Fruit fly (Drosophila melanogaster) whole organism, embryonic: Measurements from ENCODE around the gene ATPsynB.
A peak's percentile ranks its signal among the peaks of the same experiment; 100 is the strongest.

Source experiments
- Abd-B ChIP-seq: fragments of 200-800 bp; sonication (Bioruptor generic); optimal IDR thresholded peaks from 2 replicates; lab custom pipeline; 2018; ENCODE audit warnings: missing biosample characterization, mild to moderate bottlenecking, missing genetic modification characterization, moderate library complexity
- Bdp1 ChIP-seq: fragments of 200-800 bp; sonication (Bioruptor generic); optimal IDR thresholded peaks from 3 replicates; lab custom pipeline; 2016; ENCODE audit warnings: missing biosample characterization, missing genetic modification characterization
- Bteb2 ChIP-seq: fragments of 200-800 bp; sonication (Bioruptor generic); optimal IDR thresholded peaks from 2 replicates; lab custom pipeline; 2016; ENCODE audit warnings: missing biosample characterization, missing genetic modification characterization
- CG10959 ChIP-seq: fragments of 200-800 bp; sonication (Bioruptor generic); IDR thresholded peaks from 2 replicates; pipeline ENCODE4 v1.3.6; 2022; ENCODE audit warnings: missing biosample characterization, missing genetic modification characterization
- CG13296 ChIP-seq: fragments of 200-800 bp; sonication (Bioruptor generic); optimal IDR thresholded peaks from 3 replicates; lab custom pipeline; 2018; ENCODE audit warnings: missing biosample characterization, mild to moderate bottlenecking, missing genetic modification characterization
- CG18599 ChIP-seq: fragments of 200-800 bp; sonication (Bioruptor generic); optimal IDR thresholded peaks from 3 replicates; lab custom pipeline; 2017; ENCODE audit warnings: missing biosample characterization, missing genetic modification characterization, mild to moderate bottlenecking, moderate library complexity, missing genetic modification reagents
- CG2202 ChIP-seq: fragments of 200-800 bp; sonication (Bioruptor generic); optimal IDR thresholded peaks from 2 replicates; lab custom pipeline; 2018; ENCODE audit warnings: missing biosample characterization, mild to moderate bottlenecking, missing genetic modification characterization
- CG2875 ChIP-seq: fragments of 200-800 bp; sonication (Bioruptor generic); optimal IDR thresholded peaks from 2 replicates; lab custom pipeline; 2017; ENCODE audit warnings: missing biosample characterization, mild to moderate bottlenecking, missing genetic modification characterization, missing genetic modification reagents
- CG32532 ChIP-seq: fragments of 200-800 bp; sonication (Bioruptor generic); IDR thresholded peaks from 2 replicates; pipeline ENCODE4 v1.3.6; 2022; ENCODE audit warnings: missing biosample characterization, missing genetic modification characterization
- CG4328 ChIP-seq: fragments of 200-800 bp; sonication (Bioruptor generic); optimal IDR thresholded peaks from 3 replicates; lab custom pipeline; 2017; ENCODE audit warnings: missing biosample characterization, missing genetic modification reagents, missing genetic modification characterization
- CG6689 ChIP-seq: fragments of 200-800 bp; sonication (Bioruptor generic); IDR thresholded peaks from 2 replicates; pipeline ENCODE4 v1.3.6; 2022; ENCODE audit warnings: missing biosample characterization, missing genetic modification characterization
- CG6765 ChIP-seq: fragments of 200-800 bp; sonication (Bioruptor generic); optimal IDR thresholded peaks from 3 replicates; lab custom pipeline; 2017; ENCODE audit warnings: missing biosample characterization, mild to moderate bottlenecking, missing genetic modification characterization
- CG6813 ChIP-seq: fragments of 200-800 bp; sonication (Bioruptor generic); optimal IDR thresholded peaks from 2 replicates; lab custom pipeline; 2017; ENCODE audit warnings: missing biosample characterization, missing genetic modification characterization, mild to moderate bottlenecking, moderate library complexity, missing genetic modification reagents
- CG9727 ChIP-seq: fragments of 200-800 bp; sonication (Bioruptor generic); optimal IDR thresholded peaks from 3 replicates; lab custom pipeline; 2017; ENCODE audit warnings: missing biosample characterization, mild to moderate bottlenecking, missing genetic modification characterization
- CrebB ChIP-seq: fragments of 200-800 bp; sonication (Bioruptor generic); optimal IDR thresholded peaks from 3 replicates; lab custom pipeline; 2018; ENCODE audit warnings: missing biosample characterization, mild to moderate bottlenecking, missing genetic modification characterization
- Dbx ChIP-seq: fragments of 200-800 bp; sonication (Bioruptor generic); IDR thresholded peaks from 3 replicates; pipeline ENCODE4 v1.3.6; 2022; ENCODE audit warnings: missing biosample characterization, missing genetic modification characterization
- Dfd ChIP-seq, 2 experiments: fragments of >200 bp; optimal IDR thresholded peaks; 2 replicates each; lab custom pipeline; 2017; ENCODE audit warnings: missing biosample characterization in 2 of 2, missing genetic modification characterization in 2 of 2
- Dip2 ChIP-seq: fragments of 200-800 bp; sonication (Bioruptor generic); IDR thresholded peaks from 2 replicates; pipeline ENCODE4 v1.3.6; 2022; ENCODE audit warnings: missing biosample characterization, missing genetic modification characterization
- Dip3 ChIP-seq: fragments of 200-800 bp; sonication (Bioruptor generic); optimal IDR thresholded peaks from 3 replicates; lab custom pipeline; 2016; ENCODE audit warnings: missing biosample characterization, missing genetic modification characterization
- Hand ChIP-seq: fragments of 200-800 bp; sonication (Bioruptor generic); optimal IDR thresholded peaks from 2 replicates; lab custom pipeline; 2017; ENCODE audit warnings: mild to moderate bottlenecking, missing biosample characterization, missing genetic modification reagents, missing genetic modification characterization
- HmgD ChIP-seq: fragments of 200-800 bp; sonication (Bioruptor generic); optimal IDR thresholded peaks from 3 replicates; lab custom pipeline; 2016; ENCODE audit warnings: missing biosample characterization, missing genetic modification characterization
- Hr3 ChIP-seq: fragments of 200-800 bp; sonication (Bioruptor generic); optimal IDR thresholded peaks from 3 replicates; lab custom pipeline; 2016; ENCODE audit warnings: missing biosample characterization, missing genetic modification characterization
- Lhr ChIP-seq: fragments of 200-800 bp; sonication (Bioruptor generic); optimal IDR thresholded peaks from 3 replicates; lab custom pipeline; 2017; ENCODE audit warnings: mild to moderate bottlenecking, missing biosample characterization, missing genetic modification reagents, missing genetic modification characterization
- Max ChIP-seq: fragments of 200-800 bp; sonication (Bioruptor generic); optimal IDR thresholded peaks from 2 replicates; lab custom pipeline; 2016; ENCODE audit warnings: missing biosample characterization, mild to moderate bottlenecking, missing genetic modification characterization
- Med ChIP-seq: fragments of 200-800 bp; sonication (Bioruptor generic); peaks from one replicate; lab custom pipeline; 2016; ENCODE audit warnings: missing biosample characterization, missing genetic modification characterization, mild to moderate bottlenecking, inconsistent platforms, moderate library complexity
- Mes4 ChIP-seq: fragments of 200-800 bp; sonication (Bioruptor generic); optimal IDR thresholded peaks from 2 replicates; lab custom pipeline; 2016; ENCODE audit warnings: missing biosample characterization, missing genetic modification characterization
- Stat92E ChIP-seq, 3 experiments: fragments of >200 bp in 2 of 3; fragments of 200-800 bp in 1 of 3; sonication (Bioruptor generic) in 1 of 3; optimal IDR thresholded peaks; 2 replicates each; lab custom pipeline; 2017 to 2019; ENCODE audit warnings: missing biosample characterization in 3 of 3, missing genetic modification characterization in 3 of 3, mild to moderate bottlenecking in 1 of 3, moderate library complexity in 1 of 3
- Trl ChIP-seq, 3 experiments: fragments of >200 bp in 2 of 3; fragments of 200-800 bp in 1 of 3; sonication (Bioruptor generic) in 1 of 3; optimal IDR thresholded peaks; 2 replicates in 1 of 3; 3 replicates in 2 of 3; lab custom pipeline; 2016 to 2017; ENCODE audit warnings: missing biosample characterization in 1 of 3, missing genetic modification characterization in 1 of 3
- Xbp1 ChIP-seq: fragments of 200-800 bp; sonication (Bioruptor generic); optimal IDR thresholded peaks from 3 replicates; lab custom pipeline; 2016; ENCODE audit warnings: missing biosample characterization, mild to moderate bottlenecking, missing genetic modification characterization
- chif ChIP-seq, 2 experiments: fragments of 200-800 bp; sonication (Bioruptor generic); optimal IDR thresholded peaks; 3 replicates each; lab custom pipeline; 2016; ENCODE audit warnings: missing biosample characterization in 2 of 2, missing genetic modification characterization in 2 of 2
- crp ChIP-seq, 2 experiments: fragments of 200-800 bp; sonication (Bioruptor generic); optimal IDR thresholded peaks; 2 replicates in 1 of 2; 3 replicates in 1 of 2; lab custom pipeline; 2017; ENCODE audit warnings: missing biosample characterization in 2 of 2, missing genetic modification characterization in 2 of 2, mild to moderate bottlenecking in 1 of 2, moderate library complexity in 1 of 2
- cwo ChIP-seq: fragments of 200-800 bp; sonication (Bioruptor generic); optimal IDR thresholded peaks from 3 replicates; lab custom pipeline; 2017; ENCODE audit warnings: missing biosample characterization, missing genetic modification characterization, mild to moderate bottlenecking, moderate library complexity, missing genetic modification reagents
- dati ChIP-seq: fragments of 200-800 bp; sonication (Bioruptor generic); IDR thresholded peaks from 2 replicates; pipeline ENCODE4 v1.3.6; 2022; ENCODE audit warnings: missing biosample characterization, missing genetic modification characterization
- dysf ChIP-seq: fragments of 200-800 bp; sonication (Bioruptor generic); IDR thresholded peaks from 3 replicates; pipeline ENCODE4 v1.3.6; 2022; ENCODE audit warnings: missing biosample characterization, missing genetic modification characterization
- en ChIP-seq: fragments of 200-800 bp; sonication (Bioruptor generic); optimal IDR thresholded peaks from 2 replicates; lab custom pipeline; 2016; ENCODE audit warnings: missing biosample characterization, missing genetic modification characterization
- fd96Cb ChIP-seq: fragments of 200-800 bp; sonication (Bioruptor generic); optimal IDR thresholded peaks from 2 replicates; lab custom pipeline; 2018; ENCODE audit warnings: missing biosample characterization, mild to moderate bottlenecking, missing genetic modification characterization, moderate library complexity
- gsb-n ChIP-seq: fragments of 200-800 bp; sonication (Bioruptor generic); optimal IDR thresholded peaks from 3 replicates; lab custom pipeline; 2018; ENCODE audit warnings: missing biosample characterization, mild to moderate bottlenecking, missing genetic modification characterization
- gt ChIP-seq: fragments of 200-800 bp; sonication (Bioruptor generic); IDR thresholded peaks from 2 replicates; pipeline ENCODE4 v1.3.6; 2022; ENCODE audit warnings: missing biosample characterization, missing genetic modification characterization
- hbn ChIP-seq: fragments of 200-800 bp; sonication (Bioruptor generic); IDR thresholded peaks from 2 replicates; pipeline ENCODE4 v1.3.6; 2022; ENCODE audit warnings: missing biosample characterization, missing genetic modification characterization; ENCODE audit not compliant: partially characterized antibody
- kay ChIP-seq: fragments of 200-800 bp; sonication (Bioruptor generic); optimal IDR thresholded peaks from 2 replicates; lab custom pipeline; 2016; ENCODE audit warnings: missing biosample characterization, missing genetic modification characterization
- ken ChIP-seq: fragments of 200-800 bp; sonication (Bioruptor generic); IDR thresholded peaks from 3 replicates; pipeline ENCODE4 v1.3.6; 2022; ENCODE audit warnings: missing biosample characterization, missing genetic modification characterization
- luna ChIP-seq: fragments of 200-800 bp; sonication (Bioruptor generic); optimal IDR thresholded peaks from 2 replicates; lab custom pipeline; 2016; ENCODE audit warnings: missing biosample characterization, missing genetic modification characterization
- nau ChIP-seq: fragments of 200-800 bp; sonication (Bioruptor generic); optimal IDR thresholded peaks from 3 replicates; lab custom pipeline; 2017; ENCODE audit warnings: missing biosample characterization, mild to moderate bottlenecking, missing genetic modification characterization, missing genetic modification reagents
- nerfin-2 ChIP-seq: fragments of 200-800 bp; sonication (Bioruptor generic); IDR thresholded peaks from 2 replicates; pipeline ENCODE4 v1.3.6; 2022; ENCODE audit warnings: missing biosample characterization, missing genetic modification characterization; ENCODE audit not compliant: partially characterized antibody
- nom ChIP-seq: fragments of 200-800 bp; sonication (Bioruptor generic); optimal IDR thresholded peaks from 2 replicates; lab custom pipeline; 2017; ENCODE audit warnings: missing biosample characterization, missing genetic modification characterization, mild to moderate bottlenecking, moderate library complexity, missing genetic modification reagents
- pzg ChIP-seq: fragments of 200-800 bp; sonication (Bioruptor generic); optimal IDR thresholded peaks from 3 replicates; lab custom pipeline; 2018; ENCODE audit warnings: missing biosample characterization, mild to moderate bottlenecking, missing genetic modification characterization, moderate library complexity
- row ChIP-seq: fragments of 200-800 bp; sonication (Bioruptor generic); IDR thresholded peaks from 3 replicates; pipeline ENCODE4 v1.3.6; 2022; ENCODE audit warnings: missing biosample characterization, missing genetic modification characterization
- salm ChIP-seq: fragments of 200-800 bp; sonication (Bioruptor generic); optimal IDR thresholded peaks from 2 replicates; lab custom pipeline; 2018; ENCODE audit warnings: missing biosample characterization, mild to moderate bottlenecking, missing genetic modification characterization
- sens ChIP-seq: fragments of 200-800 bp; sonication (Bioruptor generic); peaks from one replicate; lab custom pipeline; 2016; ENCODE audit warnings: missing biosample characterization, missing genetic modification characterization
- sima ChIP-seq: fragments of 200-800 bp; sonication (Bioruptor generic); optimal IDR thresholded peaks from 2 replicates; lab custom pipeline; 2016; ENCODE audit warnings: missing biosample characterization, missing genetic modification characterization
- tio ChIP-seq: fragments of 200-800 bp; sonication (Bioruptor generic); optimal IDR thresholded peaks from 2 replicates; lab custom pipeline; 2017; ENCODE audit warnings: missing biosample characterization, missing genetic modification characterization, inconsistent platforms

Gene ATPsynB

dm6 chr3L:9739629-9740028 is 9.8 kb downstream of the ATPsynB start (continued):
- TF ChIP-seq sima (GFP tag; lab: Kevin White, UChicago): no peak
- TF ChIP-seq pzg (GFP tag; lab: Kevin White, UChicago): no peak
- TF ChIP-seq CG6689 (GFP tag; lab: Robert Waterston, UW): peak; percentile 60
- no peak for TF ChIP-seq Stat92E (GFP tag; optimal IDR thresholded peaks at IDR 0.05; lab: Kevin White, UChicago)
- TF ChIP-seq nerfin-2 (GFP tag; lab: Robert Waterston, UW): no peak
- TF ChIP-seq Lhr (GFP tag; lab: Kevin White, UChicago): no peak
- TF ChIP-seq HmgD (GFP tag; lab: Kevin White, UChicago): no peak
- no peak for TF ChIP-seq CG10959
- no peak for TF ChIP-seq Mes4
- no peak for TF ChIP-seq Bdp1 (GFP tag; lab: Kevin White, UChicago)
- no peak for TF ChIP-seq Hand
- TF ChIP-seq Med: no peak
- no peak for TF ChIP-seq Abd-B (GFP tag; lab: Kevin White, UChicago)
- TF ChIP-seq sens: peak; percentile 71
- peak; percentile 42 for TF ChIP-seq CG18599 (GFP tag; lab: Kevin White, UChicago)
- TF ChIP-seq salm (tag; lab: Kevin White, UChicago): no peak
- TF ChIP-seq CG9727 (GFP tag; lab: Kevin White, UChicago): no peak
- TF ChIP-seq Dbx: peak; percentile 34; the same call in 1 of the 3 replicates
- no peak for TF ChIP-seq fd96Cb (tag; lab: Kevin White, UChicago)
- TF ChIP-seq CG2202 (tag; lab: Kevin White, UChicago): no peak
- TF ChIP-seq kay (GFP tag; lab: Kevin White, UChicago): no peak
- TF ChIP-seq Xbp1 (GFP tag; lab: Kevin White, UChicago): no peak
- TF ChIP-seq chif (GFP tag; optimal IDR thresholded peaks at IDR 0.05; lab: Kevin White, UChicago): no peak
- TF ChIP-seq Trl (optimal IDR thresholded peaks at IDR 0.05; lab: Kevin White, UChicago): no peak
- TF ChIP-seq Trl (GFP tag; optimal IDR thresholded peaks at IDR 0.05; lab: Kevin White, UChicago): no peak
- no peak for TF ChIP-seq CG4328 (GFP tag; lab: Kevin White, UChicago)
- TF ChIP-seq Bteb2 (GFP tag; lab: Kevin White, UChicago): no peak
- no peak for TF ChIP-seq gt
- no peak for TF ChIP-seq Dip3 (GFP tag; lab: Kevin White, UChicago)
- no peak for TF ChIP-seq Max
- TF ChIP-seq en (GFP tag; lab: Kevin White, UChicago): no peak
- TF ChIP-seq ken (GFP tag; lab: Robert Waterston, UW): no peak
- no peak for TF ChIP-seq CG13296 (GFP tag; lab: Kevin White, UChicago)
- TF ChIP-seq cwo (GFP tag; lab: Kevin White, UChicago): peak; percentile 26
- no peak for TF ChIP-seq Hr3 (GFP tag; lab: Kevin White, UChicago)
- no peak for TF ChIP-seq luna
- TF ChIP-seq CG6813 (GFP tag; lab: Kevin White, UChicago): no peak
- no peak for TF ChIP-seq tio (GFP tag; lab: Kevin White, UChicago)
- TF ChIP-seq nau (GFP tag; lab: Kevin White, UChicago): peak; percentile 3
- TF ChIP-seq hbn: no peak
- no peak for TF ChIP-seq CrebB (tag; lab: Kevin White, UChicago)
- no peak for TF ChIP-seq CG2875 (GFP tag; lab: Kevin White, UChicago)
- no peak for TF ChIP-seq Dip2 (GFP tag; lab: Robert Waterston, UW)
- TF ChIP-seq Dfd (GFP tag; optimal IDR thresholded peaks at IDR 0.05; lab: Kevin White, UChicago): no peak
- TF ChIP-seq row (GFP tag; lab: Robert Waterston, UW): peak; percentile 52
- no peak for TF ChIP-seq CG6765 (GFP tag; lab: Kevin White, UChicago)
- no peak for TF ChIP-seq gsb-n (tag; lab: Kevin White, UChicago)
- no peak for TF ChIP-seq dysf
- TF ChIP-seq nom: no peak
- no peak for TF ChIP-seq CG32532 (GFP tag; lab: Robert Waterston, UW)
- TF ChIP-seq dati (GFP tag; lab: Robert Waterston, UW): no peak
- TF ChIP-seq crp (GFP tag; optimal IDR thresholded peaks at IDR 0.05; lab: Kevin White, UChicago): no peak
